Worm (Caenorhabditis elegans): ENCODE measurements around the gene Y39H10B.3.

Gene Y39H10B.3

ce11 chrV:3716279-3716887, 45.8 kb downstream of the Y39H10B.3 start:
- TF ChIP-seq ces-1 (GFP tag; optimal IDR thresholded peaks at IDR 0.05) (peak; percentile 10), flh-1 (GFP tag; optimal IDR thresholded peaks at IDR 0.05) (no peak), drap-1 (GFP tag; optimal IDR thresholded peaks at IDR 0.05) (no peak), elt-1 (tag; optimal IDR thresholded peaks at IDR 0.05; ENCODE audit: borderline replicate concordance, insufficient read depth) (no peak), pha-4 (tag; optimal IDR thresholded peaks at IDR 0.05) (no peak), lin-32 (GFP tag; optimal IDR thresholded peaks at IDR 0.05) (no peak), tbx-8 (GFP tag; optimal IDR thresholded peaks at IDR 0.05) (no peak), bed-3 (GFP tag; optimal IDR thresholded peaks at IDR 0.05) (no peak), elt-3 (tag; optimal IDR thresholded peaks at IDR 0.05) (no peak), unc-62 (GFP tag; optimal IDR thresholded peaks at IDR 0.05) (peak; percentile 40), nhr-2 (tag; optimal IDR thresholded peaks at IDR 0.05) (no peak)

ce11 chrV:3717751-3718150, 47.2 kb downstream of the Y39H10B.3 start:
- TF ChIP-seq ceh-83 (GFP tag; optimal IDR thresholded peaks at IDR 0.05) = no peak
- TF ChIP-seq nhr-237 (tag; optimal IDR thresholded peaks at IDR 0.05) = no peak
- TF ChIP-seq ces-1 (GFP tag; optimal IDR thresholded peaks at IDR 0.05) = peak; percentile 27
- no peak for TF ChIP-seq elt-3 (tag; optimal IDR thresholded peaks at IDR 0.05)

ce11 chrV:3718507-3718906, 47.9 kb downstream of the Y39H10B.3 start:
- TF ChIP-seq nhr-2 (tag; optimal IDR thresholded peaks at IDR 0.05) (no peak), tbx-8 (GFP tag; optimal IDR thresholded peaks at IDR 0.05) (no peak), sem-2 (GFP tag; optimal IDR thresholded peaks at IDR 0.05) (no peak), mls-2 (tag; optimal IDR thresholded peaks at IDR 0.05) (no peak), drap-1 (GFP tag; optimal IDR thresholded peaks at IDR 0.05) (no peak), ceh-83 (GFP tag; optimal IDR thresholded peaks at IDR 0.05) (no peak), mep-1 (tag; optimal IDR thresholded peaks at IDR 0.05) (no peak), elt-1 (tag; optimal IDR thresholded peaks at IDR 0.05; ENCODE audit: borderline replicate concordance, insufficient read depth) (no peak), hlh-1 (tag; optimal IDR thresholded peaks at IDR 0.05) (no peak), unc-39 (tag; optimal IDR thresholded peaks at IDR 0.05) (no peak), lsy-2 (tag; optimal IDR thresholded peaks at IDR 0.05) (no peak), nhr-12 (tag; optimal IDR thresholded peaks at IDR 0.05) (no peak), snpc-4 (tag; optimal IDR thresholded peaks at IDR 0.05) (no peak), blmp-1 (tag; optimal IDR thresholded peaks at IDR 0.05) (no peak), lin-32 (GFP tag; optimal IDR thresholded peaks at IDR 0.05) (no peak), mab-5 (tag; optimal IDR thresholded peaks at IDR 0.05) (no peak)
